Fruit fly (Drosophila melanogaster): Measurements from ENCODE around the gene CG42324.

dm6 chr3L:3544221-3544620, 72.0 kb downstream of the CG42324 start:
- TF ChIP-seq psq (optimal IDR thresholded peaks at IDR 0.05) = no peak
- TF ChIP-seq CG8478 (optimal IDR thresholded peaks at IDR 0.05) = no peak
- no peak for TF ChIP-seq Dll (optimal IDR thresholded peaks at IDR 0.05)
